Worm (Caenorhabditis elegans): ENCODE data around the gene Y37E11AL.12.

- TF ChIP-seq dmd-4 (tag; optimal IDR thresholded peaks at IDR 0.05; ENCODE audit: borderline replicate concordance) (no peak), unc-42 (tag; optimal IDR thresholded peaks at IDR 0.05) (no peak), hlh-8 (tag; optimal IDR thresholded peaks at IDR 0.05) (no peak), pha-4 (tag; optimal IDR thresholded peaks at IDR 0.05) (no peak), nhr-11 (tag; optimal IDR thresholded peaks at IDR 0.05) (no peak), nhr-232 (tag; optimal IDR thresholded peaks at IDR 0.05) (no peak), dve-1 (tag; optimal IDR thresholded peaks at IDR 0.05) (no peak), pqm-1 (tag; optimal IDR thresholded peaks at IDR 0.05) (no peak), ceh-34 (tag; optimal IDR thresholded peaks at IDR 0.05) (no peak)
These were observed 40.6 kb downstream of the Y37E11AL.12 start for ce11 chrIV:3661117-3661634.

All from whole organism, late embryonic.